Worm (Caenorhabditis elegans): ENCODE data around the gene T26H5.4.

- no peak for TF ChIP-seq tbx-37 (GFP tag; conservative IDR thresholded peaks at IDR 0.05)
- TF ChIP-seq F13C5.2 (tag; optimal IDR thresholded peaks at IDR 0.05): no peak
- TF ChIP-seq ama-1 (optimal IDR thresholded peaks at IDR 0.05): no peak
- no peak for TF ChIP-seq tra-4 (tag; optimal IDR thresholded peaks at IDR 0.05)
- TF ChIP-seq hnd-1 (tag; optimal IDR thresholded peaks at IDR 0.05): no peak
- no peak for TF ChIP-seq tbx-11 (GFP tag; IDR thresholded peaks at IDR 0.05)
- no peak for TF ChIP-seq flt-1 (GFP tag; IDR thresholded peaks at IDR 0.05)
- TF ChIP-seq ets-7 (tag; optimal IDR thresholded peaks at IDR 0.05): no peak
- TF ChIP-seq ceh-13 (GFP tag; optimal IDR thresholded peaks at IDR 0.05): no peak
Measured at ce11 chrV:15431322-15432052, 17.0 kb downstream of the T26H5.4 start.
